Fruit fly (Drosophila melanogaster): ENCODE measurements around the gene CG31917.

CG31917 gene

DNA sequence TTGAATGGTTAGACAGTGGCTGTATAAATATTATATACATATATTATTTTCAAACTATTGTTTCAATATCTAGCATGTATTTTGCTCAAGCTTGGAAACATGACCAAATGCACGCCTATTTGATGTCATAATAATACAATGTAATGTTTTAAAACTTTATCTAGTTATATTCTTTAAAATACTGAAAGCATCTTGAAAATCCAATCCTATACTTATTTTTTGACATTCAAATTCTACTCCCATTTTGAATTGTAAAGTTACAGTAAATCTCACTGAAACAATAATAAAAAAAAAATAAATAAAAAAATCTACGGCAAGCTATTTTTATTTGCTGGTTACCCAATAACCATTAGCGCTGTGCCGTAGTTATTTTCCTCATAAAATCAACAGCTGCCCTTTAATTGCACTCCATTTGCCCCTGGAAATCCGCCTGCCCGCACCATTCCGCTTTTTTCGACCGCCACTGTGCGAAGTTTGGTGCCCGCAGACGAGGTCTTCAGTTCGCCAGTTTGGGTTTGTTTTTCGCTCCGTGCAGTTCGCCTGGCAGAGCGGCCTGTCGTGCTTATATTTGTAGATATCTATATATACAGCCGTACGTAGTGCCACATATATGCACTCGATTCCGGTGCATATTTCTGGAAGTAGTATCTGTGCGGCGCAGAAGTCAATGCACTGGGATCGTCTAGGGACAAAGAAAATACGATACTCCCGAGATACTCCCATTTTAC, 34.4 kb upstream of the CG31917 start (continued):
- peak; percentile 11 for TF ChIP-seq trem (tag; optimal IDR thresholded peaks at IDR 0.05)
- no peak for TF ChIP-seq CG30020 (tag; optimal IDR thresholded peaks at IDR 0.05)
- TF ChIP-seq CG16815 (GFP tag; optimal IDR thresholded peaks at IDR 0.05): peak; percentile 1
- TF ChIP-seq CG4404 (GFP tag; IDR thresholded peaks at IDR 0.05): peak; percentile 27; the same call in 1 of the 2 replicates
- TF ChIP-seq CG12071 (GFP tag; optimal IDR thresholded peaks at IDR 0.05): no peak
- TF ChIP-seq CG7745 (tag; optimal IDR thresholded peaks at IDR 0.05): no peak
- peak; percentile 53 for TF ChIP-seq CG8944 (GFP tag; optimal IDR thresholded peaks at IDR 0.05)
- peak; percentile 27 for TF ChIP-seq Hsf (GFP tag; optimal IDR thresholded peaks at IDR 0.05)
- peak; percentile 38 for TF ChIP-seq Drgx (GFP tag; IDR thresholded peaks at IDR 0.05)
- TF ChIP-seq Spps (tag; optimal IDR thresholded peaks at IDR 0.05): no peak
- TF ChIP-seq CG12659 (GFP tag; optimal IDR thresholded peaks at IDR 0.05): peak; percentile 65
- peak; percentile 14 for TF ChIP-seq jumu (GFP tag; optimal IDR thresholded peaks at IDR 0.05)
- no peak for TF ChIP-seq vnd (GFP tag; IDR thresholded peaks at IDR 0.05; ENCODE audit: partially characterized antibody)
- TF ChIP-seq Max (GFP tag; optimal IDR thresholded peaks at IDR 0.05): peak; percentile 42
- TF ChIP-seq CG9876 (GFP tag; optimal IDR thresholded peaks at IDR 0.05): peak; percentile 10
- TF ChIP-seq CG7928 (GFP tag; optimal IDR thresholded peaks at IDR 0.05): peak; percentile 26
- no peak for TF ChIP-seq mld (GFP tag; IDR thresholded peaks at IDR 0.05; ENCODE audit: partially characterized antibody)
- TF ChIP-seq CG17802 (tag; optimal IDR thresholded peaks at IDR 0.05): no peak
- peak; percentile 42 for TF ChIP-seq CG17829 (tag; optimal IDR thresholded peaks at IDR 0.05)
- peak; percentile 61 for TF ChIP-seq Xrp1 (GFP tag; IDR thresholded peaks at IDR 0.05)
- peak; percentile 16 for TF ChIP-seq caup (GFP tag; optimal IDR thresholded peaks at IDR 0.05; ENCODE audit: severe bottlenecking)
- peak; percentile 32 for TF ChIP-seq Blimp-1 (GFP tag; optimal IDR thresholded peaks at IDR 0.05)
- no peak for TF ChIP-seq wor (GFP tag; IDR thresholded peaks at IDR 0.05)
- 0 out of 2 replicates have a peak, but pooled peaks have one; percentile 23 for TF ChIP-seq E2f2 (GFP tag; IDR thresholded peaks at IDR 0.05)
- TF ChIP-seq ase (GFP tag; IDR thresholded peaks at IDR 0.05): peak; percentile 54; the same call in 2 of the 3 replicates
- TF ChIP-seq twi (tag; optimal IDR thresholded peaks at IDR 0.05): no peak
- peak; percentile 33 for TF ChIP-seq onecut (GFP tag; IDR thresholded peaks at IDR 0.05)
- TF ChIP-seq CG1602 (GFP tag; optimal IDR thresholded peaks at IDR 0.05): peak; percentile 29
- peak; percentile 4 for TF ChIP-seq maf-S (GFP tag; optimal IDR thresholded peaks at IDR 0.05)
- TF ChIP-seq crc (GFP tag; optimal IDR thresholded peaks at IDR 0.05): no peak
- no peak for TF ChIP-seq CG6683 (GFP tag; optimal IDR thresholded peaks at IDR 0.05)
- peak; percentile 21 for TF ChIP-seq CG3407 (GFP tag; optimal IDR thresholded peaks at IDR 0.05)
- peak; percentile 41 for TF ChIP-seq fd3F (GFP tag; optimal IDR thresholded peaks at IDR 0.05)
- peak; percentile 16; the same call in 1 of the 2 replicates for TF ChIP-seq CG11247 (GFP tag; IDR thresholded peaks at IDR 0.05)
- no peak for TF ChIP-seq exex (tag; optimal IDR thresholded peaks at IDR 0.05)
- TF ChIP-seq CG12155 (GFP tag; optimal IDR thresholded peaks at IDR 0.05): peak; percentile 31
- TF ChIP-seq gsb (GFP tag; IDR thresholded peaks at IDR 0.05): no peak
- peak; percentile 37 for TF ChIP-seq CG2120 (GFP tag; optimal IDR thresholded peaks at IDR 0.05)
- no peak for TF ChIP-seq h (optimal IDR thresholded peaks at IDR 0.05)
- TF ChIP-seq CG31224 (GFP tag; IDR thresholded peaks at IDR 0.05): peak; percentile 18; the same call in 1 of the 2 replicates
- peak; percentile 34 for TF ChIP-seq CG10209 (GFP tag; optimal IDR thresholded peaks at IDR 0.05)
- no peak for TF ChIP-seq abd-A (tag; optimal IDR thresholded peaks at IDR 0.05)
- peak; percentile 76 for TF ChIP-seq CG2678 (tag; optimal IDR thresholded peaks at IDR 0.05)
- TF ChIP-seq CrebB (tag; optimal IDR thresholded peaks at IDR 0.05): no peak
- no peak for TF ChIP-seq pho (GFP tag; optimal IDR thresholded peaks at IDR 0.05)
- peak; percentile 60 for TF ChIP-seq CG9727 (GFP tag; optimal IDR thresholded peaks at IDR 0.05)
- TF ChIP-seq Fer2 (tag; optimal IDR thresholded peaks at IDR 0.05): no peak
- no peak for TF ChIP-seq Dfd (GFP tag; optimal IDR thresholded peaks at IDR 0.05)
- peak; percentile 6 for TF ChIP-seq Deaf1 (tag; optimal IDR thresholded peaks at IDR 0.05)
- TF ChIP-seq da (GFP tag; optimal IDR thresholded peaks at IDR 0.05): no peak

Data from whole organism, embryonic.